Worm (Caenorhabditis elegans): Measurements from ENCODE around the gene grl-19.

ce11 chrIV:291356-291755 is 39.0 kb upstream of the grl-19 start, which contains the start of gene T21D12.7:
- TF ChIP-seq unc-62 (GFP tag; optimal IDR thresholded peaks at IDR 0.05) (no peak), ets-4 (GFP tag; optimal IDR thresholded peaks at IDR 0.05) (no peak), ama-1 (optimal IDR thresholded peaks at IDR 0.05) (no peak), ama-1 (GFP tag; optimal IDR thresholded peaks at IDR 0.05) (no peak), madf-3 (GFP tag; IDR thresholded peaks at IDR 0.05) (no peak)

All from whole organism, young adult.